Fruit fly (Drosophila melanogaster) whole organism, embryonic: ENCODE measurements around the gene pes.

Experiments
- Atf-2 ChIP-seq: fragments of 200-800 bp; sonication (Bioruptor generic); optimal IDR thresholded peaks from 2 replicates; lab custom pipeline; 2016; ENCODE audit warnings: missing biosample characterization, missing genetic modification characterization
- Atf3 ChIP-seq: fragments of 200-800 bp; sonication (Bioruptor generic); optimal IDR thresholded peaks from 3 replicates; lab custom pipeline; 2016; ENCODE audit warnings: missing biosample characterization, missing genetic modification characterization
- CG11504 ChIP-seq: fragments of 200-800 bp; sonication (Bioruptor generic); optimal IDR thresholded peaks from 3 replicates; lab custom pipeline; 2019; ENCODE audit warnings: missing biosample characterization, mild to moderate bottlenecking, missing genetic modification characterization, moderate library complexity
- CG15073 ChIP-seq: fragments of 200-800 bp; sonication (Bioruptor generic); optimal IDR thresholded peaks from 2 replicates; lab custom pipeline; 2016; ENCODE audit warnings: missing biosample characterization, missing genetic modification characterization
- CG15601 ChIP-seq: fragments of 200-800 bp; sonication (Bioruptor generic); optimal IDR thresholded peaks from 3 replicates; lab custom pipeline; 2019; ENCODE audit warnings: missing biosample characterization, mild to moderate bottlenecking, missing genetic modification characterization, moderate library complexity
- CG1602 ChIP-seq: fragments of 200-800 bp; sonication (Bioruptor generic); optimal IDR thresholded peaks from 3 replicates; lab custom pipeline; 2016; ENCODE audit warnings: missing biosample characterization, missing genetic modification characterization
- CG17829 ChIP-seq: fragments of 200-800 bp; optimal IDR thresholded peaks from 2 replicates; lab custom pipeline; 2019; ENCODE audit warnings: missing biosample characterization, mild to moderate bottlenecking, missing genetic modification characterization, moderate library complexity
- CG18011 ChIP-seq: fragments of 200-800 bp; sonication (Bioruptor generic); optimal IDR thresholded peaks from 2 replicates; lab custom pipeline; 2017; ENCODE audit warnings: missing biosample characterization, missing genetic modification characterization, mild to moderate bottlenecking, moderate library complexity, missing genotype
- CG18262 ChIP-seq: fragments of 200-800 bp; optimal IDR thresholded peaks from 3 replicates; lab custom pipeline; 2019; ENCODE audit warnings: missing biosample characterization, mild to moderate bottlenecking, missing genetic modification characterization, moderate library complexity
- CG1832 ChIP-seq: fragments of 200-800 bp; sonication (Bioruptor generic); optimal IDR thresholded peaks from 2 replicates; lab custom pipeline; 2017; ENCODE audit warnings: missing biosample characterization, mild to moderate bottlenecking, missing genetic modification characterization, inconsistent platforms
- CG18599 ChIP-seq: fragments of 200-800 bp; sonication (Bioruptor generic); optimal IDR thresholded peaks from 3 replicates; lab custom pipeline; 2017; ENCODE audit warnings: missing biosample characterization, missing genetic modification characterization, mild to moderate bottlenecking, moderate library complexity, missing genetic modification reagents
- CG18619 ChIP-seq: fragments of 200-800 bp; sonication (Bioruptor generic); optimal IDR thresholded peaks from 3 replicates; lab custom pipeline; 2017; ENCODE audit warnings: missing biosample characterization, mild to moderate bottlenecking, missing genetic modification characterization
- CG2120 ChIP-seq: fragments of 200-800 bp; sonication (Bioruptor generic); optimal IDR thresholded peaks from 3 replicates; lab custom pipeline; 2016; ENCODE audit warnings: missing biosample characterization, missing genetic modification characterization
- CG31441 ChIP-seq: fragments of 200-800 bp; sonication (Bioruptor generic); IDR thresholded peaks from 2 replicates; pipeline ENCODE4 v1.3.6; 2022; ENCODE audit warnings: missing biosample characterization, missing genetic modification characterization
- CG32532 ChIP-seq: fragments of 200-800 bp; sonication (Bioruptor generic); IDR thresholded peaks from 2 replicates; pipeline ENCODE4 v1.3.6; 2022; ENCODE audit warnings: missing biosample characterization, missing genetic modification characterization
- CG3407 ChIP-seq: fragments of 200-800 bp; sonication (Bioruptor generic); optimal IDR thresholded peaks from 2 replicates; lab custom pipeline; 2018; ENCODE audit warnings: missing biosample characterization, mild to moderate bottlenecking, missing genetic modification characterization
- CG34422 ChIP-seq: fragments of 200-800 bp; sonication (Bioruptor generic); IDR thresholded peaks from 3 replicates; pipeline ENCODE4 v1.3.6; 2022; ENCODE audit warnings: missing biosample characterization, missing genetic modification characterization
- CG6254 ChIP-seq: fragments of 200-800 bp; sonication (Bioruptor generic); optimal IDR thresholded peaks from 3 replicates; lab custom pipeline; 2017; ENCODE audit warnings: mild to moderate bottlenecking, missing biosample characterization, missing genetic modification reagents, missing genetic modification characterization
- CG6791 ChIP-seq: fragments of 200-800 bp; sonication (Bioruptor generic); IDR thresholded peaks from 3 replicates; pipeline ENCODE4 v1.3.6; 2022; ENCODE audit warnings: missing biosample characterization, missing genetic modification characterization; ENCODE audit not compliant: partially characterized antibody
- CG7745 ChIP-seq: fragments of 200-800 bp; sonication (Bioruptor generic); optimal IDR thresholded peaks from 2 replicates; lab custom pipeline; 2018; ENCODE audit warnings: missing biosample characterization, mild to moderate bottlenecking, missing genetic modification characterization, moderate library complexity
- CG7786 ChIP-seq: fragments of 200-800 bp; sonication (Bioruptor generic); optimal IDR thresholded peaks from 2 replicates; lab custom pipeline; 2016; ENCODE audit warnings: missing biosample characterization, missing genetic modification characterization
- CTCF ChIP-seq: fragments of 200-800 bp; sonication (Bioruptor generic); optimal IDR thresholded peaks from 2 replicates; lab custom pipeline; 2017; ENCODE audit warnings: missing biosample characterization, mild to moderate bottlenecking, missing genetic modification characterization, moderate library complexity
- Dbx ChIP-seq: fragments of 200-800 bp; sonication (Bioruptor generic); IDR thresholded peaks from 3 replicates; pipeline ENCODE4 v1.3.6; 2022; ENCODE audit warnings: missing biosample characterization, missing genetic modification characterization
- Dll ChIP-seq: fragments of 200-800 bp; sonication (Bioruptor generic); IDR thresholded peaks from 4 replicates; pipeline ENCODE4 v1.3.6; 2022; ENCODE audit warnings: missing biosample characterization, missing genetic modification characterization; ENCODE audit not compliant: partially characterized antibody
- Doc3 ChIP-seq: fragments of 200-800 bp; sonication (Bioruptor generic); IDR thresholded peaks from 3 replicates; pipeline ENCODE4 v1.3.6; 2022; ENCODE audit warnings: missing biosample characterization, missing genetic modification characterization; ENCODE audit not compliant: partially characterized antibody
- Ets65A ChIP-seq: fragments of 200-800 bp; sonication (Bioruptor generic); peaks from one replicate; lab custom pipeline; 2016; ENCODE audit warnings: missing biosample characterization, missing genetic modification characterization
- HLH4C ChIP-seq: fragments of 200-800 bp; sonication (Bioruptor generic); IDR thresholded peaks from 3 replicates; pipeline ENCODE4 v1.3.6; 2022; ENCODE audit warnings: missing biosample characterization, missing genetic modification characterization; ENCODE audit not compliant: partially characterized antibody
- Myb ChIP-seq: fragments of 200-800 bp; sonication (Bioruptor generic); optimal IDR thresholded peaks from 2 replicates; lab custom pipeline; 2016; ENCODE audit warnings: missing biosample characterization, missing genetic modification characterization
- Pdp1 ChIP-seq, 2 experiments: fragments of 200-800 bp; sonication (Bioruptor generic); optimal IDR thresholded peaks; 3 replicates each; lab custom pipeline; 2016; ENCODE audit warnings: missing biosample characterization in 2 of 2, missing genetic modification characterization in 2 of 2, mild to moderate bottlenecking in 1 of 2, moderate library complexity in 1 of 2
- Rx ChIP-seq: fragments of 200-800 bp; sonication (Bioruptor generic); IDR thresholded peaks from 2 replicates; pipeline ENCODE4 v1.3.6; 2022; ENCODE audit warnings: missing biosample characterization, missing genetic modification characterization
- Stat92E ChIP-seq, 3 experiments: fragments of >200 bp in 2 of 3; fragments of 200-800 bp in 1 of 3; sonication (Bioruptor generic) in 1 of 3; optimal IDR thresholded peaks; 2 replicates each; lab custom pipeline; 2017 to 2019; ENCODE audit warnings: missing biosample characterization in 3 of 3, missing genetic modification characterization in 3 of 3, mild to moderate bottlenecking in 1 of 3, moderate library complexity in 1 of 3
- bowl ChIP-seq: fragments of 200-800 bp; sonication (Bioruptor generic); IDR thresholded peaks from 2 replicates; pipeline ENCODE4 v1.3.6; 2022; ENCODE audit warnings: missing biosample characterization, missing genetic modification characterization
- dan ChIP-seq: fragments of 200-800 bp; sonication (Bioruptor generic); IDR thresholded peaks from 2 replicates; pipeline ENCODE4 v1.3.6; 2022; ENCODE audit warnings: missing biosample characterization, missing genetic modification characterization
- en ChIP-seq: fragments of 200-800 bp; sonication (Bioruptor generic); optimal IDR thresholded peaks from 2 replicates; lab custom pipeline; 2016; ENCODE audit warnings: missing biosample characterization, missing genetic modification characterization
- esg ChIP-seq: fragments of 200-800 bp; sonication (Bioruptor generic); conservative IDR thresholded peaks from 2 replicates; pipeline ENCODE4 v1.3.6; 2022; ENCODE audit warnings: missing biosample characterization, missing genetic modification characterization
- ftz-f1 ChIP-seq: fragments of 200-800 bp; sonication (Bioruptor generic); optimal IDR thresholded peaks from 2 replicates; lab custom pipeline; 2016; ENCODE audit warnings: missing biosample characterization, missing genetic modification characterization
- gfzf ChIP-seq: fragments of 200-800 bp; sonication (Bioruptor generic); optimal IDR thresholded peaks from 2 replicates; lab custom pipeline; 2016; ENCODE audit warnings: missing biosample characterization, mild to moderate bottlenecking, missing genetic modification characterization, moderate library complexity
- gro ChIP-seq: fragments of 200-800 bp; sonication (Bioruptor generic); optimal IDR thresholded peaks from 2 replicates; lab custom pipeline; 2016; ENCODE audit warnings: missing biosample characterization, missing genetic modification characterization
- her ChIP-seq: fragments of 200-800 bp; sonication (Bioruptor generic); optimal IDR thresholded peaks from 2 replicates; lab custom pipeline; 2016; ENCODE audit warnings: missing biosample characterization, missing genetic modification characterization
- inv ChIP-seq: fragments of 200-800 bp; sonication (Bioruptor generic); IDR thresholded peaks from 2 replicates; pipeline ENCODE4 v1.3.6; 2022; ENCODE audit warnings: missing biosample characterization, missing genetic modification characterization; ENCODE audit not compliant: partially characterized antibody
- lola ChIP-seq, 3 experiments: fragments of >200 bp in 2 of 3; fragments of 200-800 bp in 1 of 3; sonication (Bioruptor generic) in 1 of 3; optimal IDR thresholded peaks; 2 replicates each; lab custom pipeline; 2017 to 2019; ENCODE audit warnings: missing biosample characterization in 3 of 3, missing genetic modification characterization in 3 of 3, mild to moderate bottlenecking in 1 of 3, moderate library complexity in 1 of 3
- mirr ChIP-seq: fragments of 200-800 bp; sonication (Bioruptor generic); optimal IDR thresholded peaks from 3 replicates; lab custom pipeline; 2018; ENCODE audit warnings: missing biosample characterization, mild to moderate bottlenecking, missing genetic modification characterization
- nau ChIP-seq: fragments of 200-800 bp; sonication (Bioruptor generic); optimal IDR thresholded peaks from 3 replicates; lab custom pipeline; 2017; ENCODE audit warnings: missing biosample characterization, mild to moderate bottlenecking, missing genetic modification characterization, missing genetic modification reagents
- odd ChIP-seq: fragments of 200-800 bp; sonication (Bioruptor generic); optimal IDR thresholded peaks from 2 replicates; lab custom pipeline; 2017; ENCODE audit warnings: missing biosample characterization, mild to moderate bottlenecking, missing genetic modification characterization
- pfk ChIP-seq: fragments of 200-800 bp; sonication (Bioruptor generic); optimal IDR thresholded peaks from 2 replicates; lab custom pipeline; 2018; ENCODE audit warnings: missing biosample characterization, mild to moderate bottlenecking, missing genetic modification characterization, moderate library complexity
- pzg ChIP-seq: fragments of 200-800 bp; sonication (Bioruptor generic); optimal IDR thresholded peaks from 3 replicates; lab custom pipeline; 2018; ENCODE audit warnings: missing biosample characterization, mild to moderate bottlenecking, missing genetic modification characterization, moderate library complexity
- ssp ChIP-seq: fragments of 200-800 bp; sonication (Bioruptor generic); IDR thresholded peaks from 2 replicates; pipeline ENCODE4 v1.3.6; 2022; ENCODE audit warnings: missing biosample characterization, missing genetic modification characterization
- tap ChIP-seq: fragments of 200-800 bp; optimal IDR thresholded peaks from 3 replicates; lab custom pipeline; 2019; ENCODE audit warnings: missing biosample characterization, mild to moderate bottlenecking, missing genetic modification characterization, moderate library complexity
- wor ChIP-seq: fragments of 200-800 bp; sonication (Bioruptor generic); IDR thresholded peaks from 2 replicates; pipeline ENCODE4 v1.3.6; 2022; ENCODE audit warnings: missing biosample characterization, missing genetic modification characterization
- zen2 ChIP-seq: fragments of 200-800 bp; sonication (Bioruptor generic); IDR thresholded peaks from 3 replicates; pipeline ENCODE4 v1.3.6; 2022; ENCODE audit warnings: missing biosample characterization, missing genetic modification characterization; ENCODE audit not compliant: partially characterized antibody

pes gene

dm6 chr2L:8034734-8035133 lies 40.8 kb upstream of the pes start (continued):
- TF ChIP-seq CG18599 (GFP tag; lab: Kevin White, UChicago) (peak; percentile 74), gfzf (GFP tag; lab: Kevin White, UChicago) (no peak), CG31441 (peak; percentile 52; the same call in 1 of the 2 replicates), Doc3 (no peak), CG17829 (tag; lab: Kevin White, UChicago) (peak; percentile 46), CG11504 (tag; lab: Kevin White, UChicago) (peak; percentile 79), dan (no peak), mirr (no peak), Dll (no peak), lola (GFP tag; optimal IDR thresholded peaks at IDR 0.05; lab: Kevin White, UChicago) (no peak), CG34422 (GFP tag; lab: Robert Waterston, UW) (peak; percentile 70; the same call in 2 of the 3 replicates), CG1602 (GFP tag; lab: Kevin White, UChicago) (peak; percentile 0), Stat92E (GFP tag; optimal IDR thresholded peaks at IDR 0.05; lab: Kevin White, UChicago) (no peak), HLH4C (GFP tag; lab: Robert Waterston, UW) (no peak), Dbx (GFP tag; lab: Robert Waterston, UW) (peak; percentile 46; the same call in 1 of the 3 replicates), CG7745 (tag; lab: Kevin White, UChicago) (no peak), inv (GFP tag; lab: Robert Waterston, UW) (no peak), CG15073 (GFP tag; lab: Kevin White, UChicago) (no peak), zen2 (GFP tag; lab: Robert Waterston, UW) (no peak), CG18619 (peak; percentile 23), nau (GFP tag; lab: Kevin White, UChicago) (no peak), esg (peak; percentile 72), CG1832 (GFP tag; lab: Kevin White, UChicago) (no peak), CG18262 (peak; percentile 64), CG18011 (GFP tag; lab: Kevin White, UChicago) (no peak), Pdp1 (GFP tag; optimal IDR thresholded peaks at IDR 0.05; lab: Kevin White, UChicago) (peak; percentile 36 to 39), wor (GFP tag; lab: Robert Waterston, UW) (no peak; the same call in 1 of the 2 replicates), ssp (GFP tag; lab: Robert Waterston, UW) (peak; percentile 31; the same call in 1 of the 2 replicates), CG2120 (GFP tag; lab: Kevin White, UChicago) (peak; percentile 61), Myb (GFP tag; lab: Kevin White, UChicago) (peak; percentile 1), CG7786 (GFP tag; lab: Kevin White, UChicago) (no peak), CTCF (GFP tag; lab: Kevin White, UChicago) (no peak), pzg (no peak), Atf-2 (GFP tag; lab: Kevin White, UChicago) (peak; percentile 28), ftz-f1 (GFP tag; lab: Kevin White, UChicago) (no peak), gro (peak; percentile 41), odd (GFP tag; lab: Kevin White, UChicago) (peak; percentile 4), Ets65A (GFP tag; lab: Kevin White, UChicago) (peak; percentile 20), CG15601 (no peak), CG6791 (GFP tag; lab: Robert Waterston, UW) (no peak), Rx (GFP tag; lab: Robert Waterston, UW) (peak; percentile 25; the same call in 1 of the 2 replicates), her (GFP tag; lab: Kevin White, UChicago) (peak; percentile 28), pfk (no peak), bowl (peak; percentile 48; the same call in 1 of the 2 replicates), en (GFP tag; lab: Kevin White, UChicago) (no peak), CG3407 (peak; percentile 30), CG6254 (peak; percentile 45), Atf3 (GFP tag; lab: Kevin White, UChicago) (no peak), CG32532 (peak; percentile 69), tap (peak; percentile 66)
